Fruit fly (Drosophila melanogaster) whole organism, adult: ENCODE results near the gene Hr39.

ENCODE experiments used
- CG12768 ChIP-seq: fragments of 200-800 bp; sonication (Bioruptor generic); optimal IDR thresholded peaks from 2 replicates; lab custom pipeline; 2017; ENCODE audit warnings: missing biosample characterization, missing genetic modification characterization, mild to moderate bottlenecking, moderate library complexity, missing genetic modification reagents
- CG5204 ChIP-seq: fragments of 200-800 bp; sonication (Bioruptor generic); optimal IDR thresholded peaks from 2 replicates; lab custom pipeline; 2016; ENCODE audit warnings: missing biosample characterization, missing genetic modification characterization
- CG7045 ChIP-seq: fragments of 200-800 bp; sonication (Bioruptor generic); optimal IDR thresholded peaks from 2 replicates; lab custom pipeline; 2017; ENCODE audit warnings: missing biosample characterization, mild to moderate bottlenecking, missing genetic modification characterization
- CG7101 ChIP-seq: fragments of 200-800 bp; sonication (Bioruptor generic); optimal IDR thresholded peaks from 2 replicates; lab custom pipeline; 2018; ENCODE audit warnings: missing biosample characterization, mild to moderate bottlenecking, missing genetic modification characterization, moderate library complexity
- bab1 ChIP-seq: fragments of 200-800 bp; sonication (Bioruptor generic); optimal IDR thresholded peaks from 3 replicates; lab custom pipeline; 2019; ENCODE audit warnings: missing biosample characterization, mild to moderate bottlenecking, missing genetic modification characterization, moderate library complexity
- kay ChIP-seq: fragments of 200-800 bp; sonication (Bioruptor generic); peaks from one replicate; lab custom pipeline; 2016; ENCODE audit warnings: missing biosample characterization, missing genetic modification characterization, borderline replicate concordance

dm6 chr2L:21250519-21251336, 13.7 kb downstream of the Hr39 start:
- TF ChIP-seq kay (GFP tag; lab: Kevin White, UChicago), result no peak
- no peak for TF ChIP-seq CG7101 (tag; lab: Kevin White, UChicago)
- no peak for TF ChIP-seq CG5204 (GFP tag; lab: Kevin White, UChicago)
- no peak for TF ChIP-seq CG7045 (GFP tag; lab: Kevin White, UChicago)
- TF ChIP-seq CG12768 (GFP tag; lab: Kevin White, UChicago), result no peak
- no peak for TF ChIP-seq bab1 (GFP tag; lab: Kevin White, UChicago)
